Fruit fly (Drosophila melanogaster) Kc167 (cell line): ENCODE data around the gene Cdep.

Source experiments
- Sin3A ChIP-seq: fragments of >200 bp; optimal IDR thresholded peaks from 2 replicates; lab custom pipeline; 2018; ENCODE audit warnings: missing external identifiers
- insv ChIP-seq: fragments of >200 bp; optimal IDR thresholded peaks from 3 replicates; lab custom pipeline; 2018; ENCODE audit warnings: missing external identifiers

- TF ChIP-seq insv (lab: Kevin White, UChicago) (no peak), Sin3A (no peak)
These were observed 44.3 kb upstream of the Cdep start for dm6 chr3R:4866073-4866472.
